Worm (Caenorhabditis elegans): ENCODE results near the gene hpo-34.
A peak's percentile ranks its signal among the peaks of the same experiment; 100 is the strongest.

The hpo-34 gene

ce11 chrX:11511231-11511630 lies 7.6 kb downstream of the hpo-34 start, which contains the start of gene ccdc-149 (continued):
- TF ChIP-seq lin-40 (tag; optimal IDR thresholded peaks at IDR 0.05) (no peak), mes-4 (tag; optimal IDR thresholded peaks at IDR 0.05) (no peak), F22D6.2 (tag; optimal IDR thresholded peaks at IDR 0.05) (no peak), Y53G8AR.9 (GFP tag; conservative IDR thresholded peaks at IDR 0.05) (peak; percentile 62; the same call in 1 of the 2 replicates), let-607 (tag; optimal IDR thresholded peaks at IDR 0.05) (peak in 1 of 2 experiments; percentile 16), rec-8 (tag; optimal IDR thresholded peaks at IDR 0.05) (no peak), attf-5 (GFP tag; optimal IDR thresholded peaks at IDR 0.05) (no peak), snpc-1.3 (tag; optimal IDR thresholded peaks at IDR 0.05; ENCODE audit: insufficient read depth) (no peak)

ce11 chrX:11509547-11509946 lies 9.3 kb downstream of the hpo-34 start:
- TF ChIP-seq nhr-80 (tag; optimal IDR thresholded peaks at IDR 0.05) (peak; percentile 96), mxl-1 (tag; optimal IDR thresholded peaks at IDR 0.05) (no peak), let-607 (tag; optimal IDR thresholded peaks at IDR 0.05) (peak in 1 of 2 experiments; percentile 4), nhr-179 (tag; optimal IDR thresholded peaks at IDR 0.05) (no peak), ets-4 (GFP tag; optimal IDR thresholded peaks at IDR 0.05) (peak; percentile 94), dox-1 (GFP tag; IDR thresholded peaks at IDR 0.05) (peak; percentile 59), gei-17 (GFP tag; optimal IDR thresholded peaks at IDR 0.05) (no peak), nfya-2 (GFP tag; IDR thresholded peaks at IDR 0.05) (no peak), hrde-1 (tag; optimal IDR thresholded peaks at IDR 0.05; ENCODE audit: borderline replicate concordance) (no peak)

ce11 chrX:11507836-11508235 lies 11.0 kb downstream of the hpo-34 start:
- no peak for TF ChIP-seq snpc-4 (GFP tag; optimal IDR thresholded peaks at IDR 0.05)
- no peak for TF ChIP-seq snpc-4 (tag; optimal IDR thresholded peaks at IDR 0.05)
- no peak for TF ChIP-seq Y95B8A.8 (GFP tag; IDR thresholded peaks at IDR 0.05)
- TF ChIP-seq ztf-25 (GFP tag; IDR thresholded peaks at IDR 0.05) = no peak
- TF ChIP-seq lir-1 (GFP tag; conservative IDR thresholded peaks at IDR 0.05) = no peak
- no peak for TF ChIP-seq lin-35 (GFP tag; optimal IDR thresholded peaks at IDR 0.05)
- TF ChIP-seq nhr-27 (tag; optimal IDR thresholded peaks at IDR 0.05) = no peak
- no peak for TF ChIP-seq Y56A3A.18 (GFP tag; IDR thresholded peaks at IDR 0.05)
- TF ChIP-seq fkh-3 (tag; optimal IDR thresholded peaks at IDR 0.05) = no peak
- no peak for TF ChIP-seq ceh-58 (GFP tag; IDR thresholded peaks at IDR 0.05)
- TF ChIP-seq lin-54 (GFP tag; optimal IDR thresholded peaks at IDR 0.05) = no peak
- no peak for TF ChIP-seq F57C9.4 (tag; optimal IDR thresholded peaks at IDR 0.05)
- no peak for TF ChIP-seq repo-1 (tag; optimal IDR thresholded peaks at IDR 0.05)
- TF ChIP-seq let-526 (GFP tag; IDR thresholded peaks at IDR 0.05) = no peak

ce11 chrX:11501967-11502366 lies 16.9 kb downstream of the hpo-34 start, which contains the start of gene F29G6.1:
F29G6.1 (plus strand) TSS chrX:11502267.
- TF ChIP-seq ceh-79 (tag; optimal IDR thresholded peaks at IDR 0.05) (no peak), dpl-1 (GFP tag; optimal IDR thresholded peaks at IDR 0.05) (no peak), lin-40 (tag; optimal IDR thresholded peaks at IDR 0.05) (no peak), mes-4 (tag; optimal IDR thresholded peaks at IDR 0.05) (no peak), nhr-27 (tag; optimal IDR thresholded peaks at IDR 0.05) (no peak), zim-3 (tag; optimal IDR thresholded peaks at IDR 0.05) (no peak), madf-10 (tag; optimal IDR thresholded peaks at IDR 0.05) (no peak), ama-1 (optimal IDR thresholded peaks at IDR 0.05) (no peak), ama-1 (GFP tag; optimal IDR thresholded peaks at IDR 0.05) (no peak), nhr-90 (tag; optimal IDR thresholded peaks at IDR 0.05) (no peak), egl-44 (GFP tag; IDR thresholded peaks at IDR 0.05) (no peak), chd-7 (tag; optimal IDR thresholded peaks at IDR 0.05) (no peak)

Measured in whole organism, young adult.